Fruit fly (Drosophila melanogaster) whole organism: ENCODE data around the gene Cyp9f2.

Experiments used
- psq ChIP-seq: fragments of >200 bp; optimal IDR thresholded peaks from 2 replicates; lab custom pipeline; 2017
- usp ChIP-seq: fragments of >200 bp; optimal IDR thresholded peaks from 2 replicates; lab custom pipeline; 2017; ENCODE audit warnings: missing biosample characterization, missing genetic modification characterization, mixed read lengths

dm6 chr3R:12363544-12363943 is 42.3 kb downstream of the Cyp9f2 start:
- TF ChIP-seq psq (lab: Kevin White, UChicago), result no peak
- no peak for TF ChIP-seq usp (GFP tag; lab: Kevin White, UChicago)
